Worm (Caenorhabditis elegans): ENCODE results near the gene abu-5.
A peak's percentile ranks its signal among the peaks of the same experiment; 100 is the strongest.

abu-5 gene

DNA sequence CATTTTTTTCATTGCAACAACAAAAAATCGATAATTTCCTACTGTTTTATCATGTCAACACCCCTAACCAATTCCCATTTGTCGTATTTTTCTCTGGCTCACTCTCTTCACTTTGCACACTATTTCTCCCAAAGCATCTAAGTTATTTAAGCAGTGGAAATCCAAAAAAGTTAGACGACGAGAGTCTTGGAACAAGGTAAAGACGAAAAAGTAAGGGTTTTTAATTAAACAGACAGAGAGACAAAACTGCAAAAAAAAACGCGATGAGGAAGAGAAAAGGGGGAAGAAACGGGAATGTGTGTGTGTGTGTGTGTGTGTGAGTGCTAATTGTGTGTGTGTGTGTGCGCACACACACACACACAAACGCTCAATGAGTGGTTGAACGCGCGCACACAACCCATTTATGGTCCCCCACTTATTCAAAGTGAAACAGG is 29.3 kb upstream of the abu-5 start (continued):
- TF ChIP-seq hlh-6 (tag; optimal IDR thresholded peaks at IDR 0.05) = no peak
- TF ChIP-seq unc-55 (GFP tag; optimal IDR thresholded peaks at IDR 0.05) = no peak
- peak; percentile 76 for TF ChIP-seq unc-42 (tag; optimal IDR thresholded peaks at IDR 0.05)
- no peak for TF ChIP-seq pqm-1 (tag; optimal IDR thresholded peaks at IDR 0.05)
- no peak for TF ChIP-seq pax-1 (tag; optimal IDR thresholded peaks at IDR 0.05)
- peak; percentile 19 for TF ChIP-seq T23F11.4 (GFP tag; optimal IDR thresholded peaks at IDR 0.05)
- TF ChIP-seq zip-5 (tag; optimal IDR thresholded peaks at IDR 0.05) = no peak
- TF ChIP-seq ceh-34 (tag; optimal IDR thresholded peaks at IDR 0.05) = peak; percentile 33
- no peak for TF ChIP-seq hlh-15 (tag; optimal IDR thresholded peaks at IDR 0.05)
- no peak for TF ChIP-seq madf-2 (tag; optimal IDR thresholded peaks at IDR 0.05)
- TF ChIP-seq Y22D7AL.16 (tag; optimal IDR thresholded peaks at IDR 0.05) = no peak
- TF ChIP-seq sdc-2 (tag; optimal IDR thresholded peaks at IDR 0.05) = peak; percentile 26
- TF ChIP-seq ets-4 (tag; optimal IDR thresholded peaks at IDR 0.05) = no peak
- no peak for TF ChIP-seq F13H6.1 (tag; optimal IDR thresholded peaks at IDR 0.05)
- TF ChIP-seq fkh-10 (GFP tag; optimal IDR thresholded peaks at IDR 0.05) = no peak
- TF ChIP-seq ceh-18 (tag; optimal IDR thresholded peaks at IDR 0.05) = peak; percentile 54
- no peak for TF ChIP-seq ceh-24 (tag; optimal IDR thresholded peaks at IDR 0.05)
- peak; percentile 2 for TF ChIP-seq rnt-1 (tag; optimal IDR thresholded peaks at IDR 0.05)
- peak; percentile 61 for TF ChIP-seq ceh-31 (tag; optimal IDR thresholded peaks at IDR 0.05)
- no peak for TF ChIP-seq fkh-6 (tag; optimal IDR thresholded peaks at IDR 0.05)
- TF ChIP-seq pha-4 (tag; optimal IDR thresholded peaks at IDR 0.05) = no peak
- no peak for TF ChIP-seq ceh-30 (tag; optimal IDR thresholded peaks at IDR 0.05)
- TF ChIP-seq che-1 (tag; optimal IDR thresholded peaks at IDR 0.05) = no peak
- TF ChIP-seq ztf-16 (tag; optimal IDR thresholded peaks at IDR 0.05) = no peak
- peak; percentile 48 for TF ChIP-seq lim-6 (tag; optimal IDR thresholded peaks at IDR 0.05)
- no peak for TF ChIP-seq fax-1 (tag; optimal IDR thresholded peaks at IDR 0.05)
- peak; percentile 31 for TF ChIP-seq ceh-48 (tag; optimal IDR thresholded peaks at IDR 0.05)
- no peak for TF ChIP-seq pag-3 (tag; optimal IDR thresholded peaks at IDR 0.05; ENCODE audit: borderline replicate concordance)
- no peak for TF ChIP-seq pros-1 (tag; optimal IDR thresholded peaks at IDR 0.05)
- TF ChIP-seq dmd-4 (tag; optimal IDR thresholded peaks at IDR 0.05; ENCODE audit: borderline replicate concordance) = no peak
- TF ChIP-seq tbx-7 (tag; optimal IDR thresholded peaks at IDR 0.05) = no peak
- no peak for TF ChIP-seq unc-86 (tag; optimal IDR thresholded peaks at IDR 0.05)

- TF ChIP-seq npax-4 (tag; optimal IDR thresholded peaks at IDR 0.05) (no peak), ceh-22 (tag; optimal IDR thresholded peaks at IDR 0.05) (no peak), C08G9.2 (tag; optimal IDR thresholded peaks at IDR 0.05) (no peak), K09A11.1 (tag; optimal IDR thresholded peaks at IDR 0.05; ENCODE audit: insufficient read depth) (no peak)
Observed at ce11 chrIV:15564327-15564726, 26.2 kb upstream of the abu-5 start, which contains the start of gene Y105C5A.1. Gene Y105C5A.1, minus strand, starts transcription at chrIV:15564427.

DNA sequence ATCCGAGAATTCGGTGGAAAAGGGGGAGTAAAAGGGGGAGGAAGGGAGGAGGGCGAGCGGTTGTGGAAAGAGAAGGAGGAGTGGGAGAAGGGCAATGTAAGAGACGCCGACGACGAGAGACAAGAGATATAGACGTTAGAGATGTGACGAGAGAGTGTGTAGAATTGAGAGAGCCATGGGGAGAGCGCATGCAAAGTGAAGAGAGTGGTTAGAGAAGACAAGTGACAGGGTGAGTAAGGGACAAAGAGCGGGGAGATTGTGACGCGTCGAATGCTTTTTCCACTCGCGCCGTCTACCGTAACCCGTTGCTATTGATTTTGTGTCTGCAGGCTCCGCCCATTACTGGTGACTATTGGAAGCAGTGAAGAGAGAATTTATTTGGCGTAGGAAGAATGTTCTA is 19.7 kb upstream of the abu-5 start:
- TF ChIP-seq ceh-22 (tag; optimal IDR thresholded peaks at IDR 0.05) (no peak), fax-1 (tag; optimal IDR thresholded peaks at IDR 0.05) (no peak), K09A11.1 (tag; optimal IDR thresholded peaks at IDR 0.05; ENCODE audit: insufficient read depth) (no peak), C08G9.2 (tag; optimal IDR thresholded peaks at IDR 0.05) (peak; percentile 42), elt-2 (tag; optimal IDR thresholded peaks at IDR 0.05) (no peak), ceh-2 (tag; optimal IDR thresholded peaks at IDR 0.05) (no peak), ceh-48 (tag; optimal IDR thresholded peaks at IDR 0.05) (peak; percentile 96), rnt-1 (tag; optimal IDR thresholded peaks at IDR 0.05) (peak; percentile 41), che-1 (tag; optimal IDR thresholded peaks at IDR 0.05) (no peak), ref-2 (tag; optimal IDR thresholded peaks at IDR 0.05) (no peak), ceh-14 (tag; optimal IDR thresholded peaks at IDR 0.05) (peak; percentile 34), fkh-10 (GFP tag; optimal IDR thresholded peaks at IDR 0.05) (no peak), pqm-1 (tag; optimal IDR thresholded peaks at IDR 0.05) (no peak), nhr-11 (tag; optimal IDR thresholded peaks at IDR 0.05) (no peak), ceh-30 (tag; optimal IDR thresholded peaks at IDR 0.05) (no peak), C38D4.7 (GFP tag; optimal IDR thresholded peaks at IDR 0.05) (no peak), lin-11 (tag; optimal IDR thresholded peaks at IDR 0.05) (no peak), pros-1 (tag; optimal IDR thresholded peaks at IDR 0.05) (peak; percentile 64), hlh-30 (tag; optimal IDR thresholded peaks at IDR 0.05; ENCODE audit: insufficient read depth) (peak; percentile 75), pax-1 (tag; optimal IDR thresholded peaks at IDR 0.05) (peak; percentile 78), ceh-9 (tag; optimal IDR thresholded peaks at IDR 0.05) (no peak), hlh-13 (GFP tag; optimal IDR thresholded peaks at IDR 0.05) (no peak), ama-1 (optimal IDR thresholded peaks at IDR 0.05) (peak; percentile 85), fkh-6 (tag; optimal IDR thresholded peaks at IDR 0.05) (peak; percentile 38), zip-5 (tag; optimal IDR thresholded peaks at IDR 0.05) (no peak), ceh-6 (GFP tag; optimal IDR thresholded peaks at IDR 0.05) (no peak), hlh-15 (tag; optimal IDR thresholded peaks at IDR 0.05) (no peak), ahr-1 (tag; optimal IDR thresholded peaks at IDR 0.05) (no peak), gmeb-2 (tag; optimal IDR thresholded peaks at IDR 0.05) (no peak), ceh-34 (tag; optimal IDR thresholded peaks at IDR 0.05) (peak; percentile 75)

All from whole organism, late embryonic.